Worm (Caenorhabditis elegans) whole organism, L4 larva: Measurements from ENCODE around the gene mrps-23.
A peak's percentile ranks its signal among the peaks of the same experiment; 100 is the strongest.

Source experiments
- F10B5.3 ChIP-seq: sonication (generic microtip); optimal IDR thresholded peaks from 2 replicates; lab custom pipeline; 2016; ENCODE audit warnings: mild to moderate bottlenecking, missing genetic modification characterization, missing compliant biosample characterization
- F44E2.7 ChIP-seq: fragments of 200-800 bp; sonication (Bioruptor generic); IDR thresholded peaks from 2 replicates; pipeline ENCODE4 v2.1.2; 2022; ENCODE audit warnings: missing genetic modification characterization, missing compliant biosample characterization
- ZK337.2 ChIP-seq: fragments of 200-800 bp; sonication (Bioruptor generic); IDR thresholded peaks from 2 replicates; pipeline ENCODE4 v1.3.6; 2022; ENCODE audit warnings: missing genetic modification reagents, missing genetic modification characterization, missing compliant biosample characterization
- aha-1 ChIP-seq: fragments of 150-350 bp; peaks from one replicate; lab custom pipeline; 2014; ENCODE audit warnings: missing biosample characterization, missing genetic modification characterization
- ama-1 ChIP-seq: fragments of 150-350 bp; optimal IDR thresholded peaks from 2 replicates; lab custom pipeline; 2014; ENCODE audit warnings: inconsistent platforms, mixed read lengths
- arid-1 ChIP-seq: fragments of 200-800 bp; sonication (Bioruptor generic); conservative IDR thresholded peaks from 2 replicates; pipeline ENCODE4 v1.3.6; 2022; ENCODE audit warnings: missing genetic modification reagents, missing genetic modification characterization, missing compliant biosample characterization
- attf-4 ChIP-seq: sonication (generic microtip); optimal IDR thresholded peaks from 3 replicates; lab custom pipeline; 2017; ENCODE audit warnings: missing biosample characterization, missing genetic modification characterization
- ceh-32 ChIP-seq: sonication (generic microtip); optimal IDR thresholded peaks from 2 replicates; lab custom pipeline; 2016; ENCODE audit warnings: mild to moderate bottlenecking, missing genetic modification characterization, missing compliant biosample characterization; ENCODE audit not compliant: poor library complexity
- ceh-62 ChIP-seq: sonication (generic microtip); optimal IDR thresholded peaks from 2 replicates; lab custom pipeline; 2017; ENCODE audit warnings: missing biosample characterization, missing genetic modification characterization
- daf-19 ChIP-seq: fragments of 200-800 bp; sonication (Bioruptor generic); conservative IDR thresholded peaks from 2 replicates; pipeline ENCODE4 v1.3.6; 2022; ENCODE audit warnings: missing genetic modification characterization, missing compliant biosample characterization
- daf-8 ChIP-seq: fragments of 200-800 bp; sonication (Bioruptor generic); IDR thresholded peaks from 2 replicates; pipeline ENCODE4 v1.3.6; 2022; ENCODE audit warnings: missing genetic modification characterization, missing compliant biosample characterization
- dmd-6 ChIP-seq: fragments of 200-800 bp; sonication (Bioruptor generic); IDR thresholded peaks from 2 replicates; pipeline ENCODE4 v1.3.6; 2022; ENCODE audit warnings: missing genetic modification reagents, missing genetic modification characterization, missing compliant biosample characterization
- dve-1 ChIP-seq: sonication (generic microtip); optimal IDR thresholded peaks from 2 replicates; lab custom pipeline; 2017; ENCODE audit warnings: antibody characterized with exemption, mild to moderate bottlenecking, missing genetic modification characterization, missing compliant biosample characterization; ENCODE audit not compliant: insufficient read depth
- egl-27 ChIP-seq: sonication (generic microtip); optimal IDR thresholded peaks from 3 replicates; lab custom pipeline; 2017; ENCODE audit warnings: missing biosample characterization, missing genetic modification reagents, missing genetic modification characterization
- hlh-30 ChIP-seq: sonication (generic microtip); optimal IDR thresholded peaks from 2 replicates; lab custom pipeline; 2017; ENCODE audit warnings: antibody characterized with exemption, mild to moderate bottlenecking, missing genetic modification characterization, missing compliant biosample characterization; ENCODE audit not compliant: insufficient read depth
- jun-1 ChIP-seq: fragments of 150-350 bp; optimal IDR thresholded peaks from 2 replicates; lab custom pipeline; 2014; ENCODE audit warnings: missing biosample characterization, missing genetic modification reagents, missing genetic modification characterization
- lin-38 ChIP-seq: fragments of 200-800 bp; sonication (Bioruptor generic); IDR thresholded peaks from 2 replicates; pipeline ENCODE4 v1.3.6; 2022; ENCODE audit warnings: missing genetic modification reagents, missing genetic modification characterization, missing compliant biosample characterization
- mdl-1 ChIP-seq, 2 experiments: fragments of 150-350 bp in 1 of 2; sonication (generic microtip) in 1 of 2; optimal IDR thresholded peaks; 2 replicates each; lab custom pipeline; 2014 to 2017; ENCODE audit warnings: missing biosample characterization in 2 of 2, missing genetic modification characterization in 2 of 2
- mxl-2 ChIP-seq: fragments of 200-800 bp; sonication (Bioruptor generic); conservative IDR thresholded peaks from 2 replicates; pipeline ENCODE4 v1.3.6; 2022; ENCODE audit warnings: missing genetic modification reagents, missing genetic modification characterization, missing compliant biosample characterization
- mxl-3 ChIP-seq: fragments of 200-800 bp; sonication (Bioruptor generic); optimal IDR thresholded peaks from 2 replicates; lab custom pipeline; 2018; ENCODE audit warnings: mild to moderate bottlenecking, missing genetic modification characterization, missing compliant biosample characterization
- nhr-10 ChIP-seq: fragments of 150-350 bp; optimal IDR thresholded peaks from 2 replicates; lab custom pipeline; 2014; ENCODE audit warnings: missing biosample characterization, missing genetic modification characterization
- nhr-28 ChIP-seq: fragments of 150-350 bp; optimal IDR thresholded peaks from 2 replicates; lab custom pipeline; 2014; ENCODE audit warnings: missing biosample characterization, missing genetic modification characterization
- nhr-41 ChIP-seq: fragments of 200-800 bp; sonication (Bioruptor generic); IDR thresholded peaks from 2 replicates; pipeline ENCODE4 v1.3.6; 2022; ENCODE audit warnings: missing genetic modification reagents, missing genetic modification characterization, missing compliant biosample characterization
- nhr-42 ChIP-seq: fragments of 200-800 bp; sonication (Bioruptor generic); IDR thresholded peaks from 2 replicates; pipeline ENCODE4 v1.3.6; 2022; ENCODE audit warnings: missing genetic modification characterization, missing compliant biosample characterization
- nhr-6 ChIP-seq: fragments of 150-350 bp; optimal IDR thresholded peaks from 2 replicates; lab custom pipeline; 2014; ENCODE audit warnings: missing biosample characterization, missing genetic modification characterization
- nhr-76 ChIP-seq: fragments of 150-350 bp; optimal IDR thresholded peaks from 2 replicates; lab custom pipeline; 2014; ENCODE audit warnings: missing biosample characterization, missing genetic modification characterization
- pqm-1 ChIP-seq: sonication (generic microtip); optimal IDR thresholded peaks from 2 replicates; lab custom pipeline; 2017; ENCODE audit warnings: missing biosample characterization, missing genetic modification characterization
- saeg-2 ChIP-seq: fragments of 200-800 bp; sonication (Bioruptor generic); IDR thresholded peaks from 2 replicates; pipeline ENCODE4 v1.3.6; 2022; ENCODE audit warnings: missing genetic modification reagents, missing genetic modification characterization, missing compliant biosample characterization
- snpc-1.2 ChIP-seq: fragments of 200-800 bp; sonication (Bioruptor generic); IDR thresholded peaks from 2 replicates; pipeline ENCODE4 v1.3.6; 2022; ENCODE audit warnings: missing genetic modification reagents, missing genetic modification characterization, missing compliant biosample characterization
- snpc-4 ChIP-seq: fragments of 150-350 bp; optimal IDR thresholded peaks from 2 replicates; lab custom pipeline; 2014; ENCODE audit warnings: missing biosample characterization, missing genetic modification characterization
- tag-97 ChIP-seq: fragments of 200-800 bp; sonication (Bioruptor generic); IDR thresholded peaks from 2 replicates; pipeline ENCODE4 v1.3.6; 2022; ENCODE audit warnings: missing genetic modification characterization, missing compliant biosample characterization
- unc-39 ChIP-seq: sonication (generic microtip); optimal IDR thresholded peaks from 2 replicates; lab custom pipeline; 2017; ENCODE audit warnings: missing biosample characterization, missing genetic modification characterization
- vab-7 ChIP-seq: fragments of 200-800 bp; sonication (Bioruptor generic); IDR thresholded peaks from 2 replicates; pipeline ENCODE4 v1.3.6; 2022; ENCODE audit warnings: missing genetic modification reagents, missing genetic modification characterization, missing compliant biosample characterization

Gene mrps-23

ce11 chrIII:9565973-9566372, 42.5 kb upstream of the mrps-23 start, which contains the start of gene C48B4.11:
TSS of gene C48B4.11 (minus strand) at chrIII:9566115.
- TF ChIP-seq ceh-62 (no peak), nhr-28 (tag; lab: Kevin White, UChicago) (no peak), mxl-2 (GFP tag; lab: Robert Waterston, UW) (no peak), nhr-6 (tag; lab: Kevin White, UChicago) (no peak), aha-1 (tag; lab: Kevin White, UChicago) (no peak), dmd-6 (GFP tag; lab: Robert Waterston, UW) (no peak), ceh-32 (tag; lab: Kevin White, UChicago) (no peak), daf-8 (no peak), unc-39 (tag; lab: Kevin White, UChicago) (no peak), arid-1 (GFP tag; lab: Robert Waterston, UW) (no peak), nhr-41 (GFP tag; lab: Robert Waterston, UW) (no peak), egl-27 (tag; lab: Kevin White, UChicago) (no peak), vab-7 (GFP tag; lab: Robert Waterston, UW) (no peak), ZK337.2 (GFP tag; lab: Robert Waterston, UW) (no peak), nhr-76 (no peak)

ce11 chrIII:9564410-9564809, 40.9 kb upstream of the mrps-23 start, which contains the start of gene C48B4.10:
TSS of gene C48B4.10 (minus strand) at chrIII:9564510.
- no peak for TF ChIP-seq mdl-1 (tag; optimal IDR thresholded peaks at IDR 0.05; lab: Kevin White, UChicago)
- TF ChIP-seq F44E2.7 (GFP tag; lab: Robert Waterston, UW) = no peak
- TF ChIP-seq, all 104 proteins: peak for 0

- TF ChIP-seq jun-1 (tag; lab: Kevin White, UChicago) = no peak
- TF ChIP-seq tag-97 (GFP tag; lab: Robert Waterston, UW) = no peak
- no peak for TF ChIP-seq snpc-4 (tag; lab: Kevin White, UChicago)
- no peak for TF ChIP-seq mxl-3 (GFP tag; lab: Kevin White, UChicago)
- TF ChIP-seq hlh-30 (tag; lab: Kevin White, UChicago) = no peak
- TF ChIP-seq nhr-10 (tag; lab: Kevin White, UChicago) = no peak
- TF ChIP-seq nhr-6 (tag; lab: Kevin White, UChicago) = no peak
- no peak for TF ChIP-seq saeg-2 (GFP tag; lab: Robert Waterston, UW)
- no peak for TF ChIP-seq F10B5.3 (tag; lab: Kevin White, UChicago)
- no peak for TF ChIP-seq daf-19 (GFP tag; lab: Robert Waterston, UW)
- no peak for TF ChIP-seq aha-1 (tag; lab: Kevin White, UChicago)
- TF ChIP-seq, all 104 proteins: peak for 0
These were observed 39.8 kb upstream of the mrps-23 start, which contains the start of gene C48B4.9 for ce11 chrIII:9563235-9563634. TSS of gene C48B4.9 (minus strand) at chrIII:9563335.

ce11 chrIII:9561158-9561557, 37.7 kb upstream of the mrps-23 start, which contains the start of gene C48B4.8:
TSS of gene C48B4.8 (minus strand) at chrIII:9561258.
- TF ChIP-seq attf-4 (tag; lab: Kevin White, UChicago) (no peak), nhr-42 (GFP tag; lab: Robert Waterston, UW) (no peak), dve-1 (tag; lab: Kevin White, UChicago) (no peak), pqm-1 (tag; lab: Kevin White, UChicago) (no peak), dmd-6 (GFP tag; lab: Robert Waterston, UW) (no peak), lin-38 (GFP tag; lab: Robert Waterston, UW) (no peak), mdl-1 (tag; optimal IDR thresholded peaks at IDR 0.05; lab: Kevin White, UChicago) (no peak), ama-1 (lab: Kevin White, UChicago) (no peak), snpc-1.2 (GFP tag; lab: Robert Waterston, UW) (no peak), nhr-6 (tag; lab: Kevin White, UChicago) (no peak)

- TF ChIP-seq lin-38 (GFP tag; lab: Robert Waterston, UW) (0 out of 2 replicates have a peak, but pooled peaks have one; percentile 24), nhr-28 (tag; lab: Kevin White, UChicago) (no peak)
- TF ChIP-seq, all 104 proteins: peak for 1
These were observed 36.0 kb upstream of the mrps-23 start, which contains the start of gene C48B4.7 for ce11 chrIII:9559381-9559881. TSS of gene C48B4.7 (minus strand) at chrIII:9559431.
